Worm (Caenorhabditis elegans): ENCODE results near the gene str-31.

DNA sequence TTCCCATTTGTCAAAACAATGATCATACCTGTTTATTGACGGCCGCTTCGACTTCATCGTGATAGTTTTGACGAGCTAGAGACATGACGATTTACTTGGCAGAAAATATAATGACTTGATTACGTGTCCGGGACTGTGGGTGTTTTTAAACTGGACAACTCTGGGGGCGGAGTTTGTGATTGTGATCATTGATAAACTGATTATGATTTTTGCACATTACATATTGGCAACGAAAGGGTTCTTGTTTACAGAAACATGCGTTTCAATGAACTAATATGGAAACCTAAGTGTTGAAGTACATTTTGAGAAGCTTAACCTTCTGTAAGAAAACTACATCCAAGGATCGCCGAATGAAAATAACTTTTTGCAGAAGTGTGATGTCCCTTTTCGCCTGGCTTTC is 39.0 kb upstream of the str-31 start, which contains the start of gene ftn-1:
- no peak for TF ChIP-seq hmbx-1 (tag; optimal IDR thresholded peaks at IDR 0.05)
- no peak for TF ChIP-seq F13C5.2 (tag; optimal IDR thresholded peaks at IDR 0.05)
- no peak for TF ChIP-seq ama-1 (optimal IDR thresholded peaks at IDR 0.05)
